Fruit fly (Drosophila melanogaster) whole organism, wandering third instar larva: ENCODE measurements around the gene spg.
A peak's percentile ranks its signal among the peaks of the same experiment; 100 is the strongest.

Experiments
- Abd-B ChIP-seq: fragments of >200 bp; optimal IDR thresholded peaks from 2 replicates; lab custom pipeline; 2017; ENCODE audit warnings: missing biosample characterization, missing genetic modification characterization
- CG32264 ChIP-seq: fragments of 200-800 bp; sonication (Bioruptor generic); optimal IDR thresholded peaks from 2 replicates; lab custom pipeline; 2016; ENCODE audit warnings: missing biosample characterization, missing genetic modification characterization
- CG9705 ChIP-seq: fragments of 200-800 bp; sonication (Bioruptor generic); optimal IDR thresholded peaks from 2 replicates; lab custom pipeline; 2018; ENCODE audit warnings: missing biosample characterization, mild to moderate bottlenecking, missing genetic modification characterization
- CrebA ChIP-seq: fragments of 200-800 bp; sonication (Bioruptor generic); optimal IDR thresholded peaks from 2 replicates; lab custom pipeline; 2016; ENCODE audit warnings: missing biosample characterization, mild to moderate bottlenecking, missing genetic modification characterization, borderline replicate concordance
- Dfd ChIP-seq: fragments of >200 bp; optimal IDR thresholded peaks from 2 replicates; lab custom pipeline; 2017; ENCODE audit warnings: missing biosample characterization, missing genetic modification characterization
- Dif ChIP-seq: fragments of 200-275, 200-300 bp; sonication (Bioruptor generic); optimal IDR thresholded peaks from 2 replicates; lab custom pipeline; 2018; ENCODE audit warnings: missing biosample characterization, missing genetic modification characterization; ENCODE audit not compliant: partially characterized antibody
- GATAd ChIP-seq: sonication (Bioruptor generic); optimal IDR thresholded peaks from 2 replicates; lab custom pipeline; 2016; ENCODE audit warnings: missing biosample characterization, missing genetic modification characterization
- HLH106 ChIP-seq: fragments of 200-800 bp; optimal IDR thresholded peaks from 3 replicates; lab custom pipeline; 2019; ENCODE audit warnings: missing biosample characterization, mild to moderate bottlenecking, missing genetic modification characterization, moderate library complexity
- Hnf4 ChIP-seq: fragments of 200-800 bp; sonication (Bioruptor generic); optimal IDR thresholded peaks from 2 replicates; lab custom pipeline; 2016; ENCODE audit warnings: missing biosample characterization, mild to moderate bottlenecking, missing genetic modification characterization
- Hr83 ChIP-seq: fragments of 200-300 bp; sonication (Bioruptor generic); optimal IDR thresholded peaks from 2 replicates; lab custom pipeline; 2016; ENCODE audit warnings: missing biosample characterization, mild to moderate bottlenecking, missing genetic modification characterization, moderate library complexity; ENCODE audit not compliant: poor library complexity, severe bottlenecking
- Jra ChIP-seq: sonication (Bioruptor generic); optimal IDR thresholded peaks from 2 replicates; lab custom pipeline; 2016; ENCODE audit warnings: missing biosample characterization, missing genetic modification characterization
- Mio ChIP-seq: sonication (Bioruptor generic); optimal IDR thresholded peaks from 2 replicates; lab custom pipeline; 2016; ENCODE audit warnings: missing biosample characterization, missing genetic modification characterization
- Myc ChIP-seq: fragments of >200 bp; optimal IDR thresholded peaks from 2 replicates; lab custom pipeline; 2017
- N ChIP-seq: fragments of >200 bp; optimal IDR thresholded peaks from 2 replicates; lab custom pipeline; 2018; ENCODE audit warnings: missing biosample characterization, missing external identifiers, missing genetic modification characterization
- OdsH ChIP-seq: fragments of 200-800 bp; sonication (Bioruptor generic); optimal IDR thresholded peaks from 2 replicates; lab custom pipeline; 2016; ENCODE audit warnings: missing biosample characterization, mild to moderate bottlenecking, missing genetic modification characterization
- Rel ChIP-seq, 2 experiments: fragments of 200-800 bp; sonication (Bioruptor generic) in 1 of 2; optimal IDR thresholded peaks; 2 replicates in 1 of 2; 3 replicates in 1 of 2; lab custom pipeline; 2016 to 2019; ENCODE audit warnings: mild to moderate bottlenecking in 2 of 2, missing biosample characterization in 2 of 2, missing genetic modification characterization in 2 of 2, moderate library complexity in 1 of 2
- Sp1 ChIP-seq: fragments of 200-800 bp; sonication (Bioruptor generic); optimal IDR thresholded peaks from 3 replicates; lab custom pipeline; 2019; ENCODE audit warnings: missing biosample characterization, mild to moderate bottlenecking, missing genetic modification characterization, moderate library complexity
- Vsx2 ChIP-seq: fragments of 200-300, 225-300 bp; sonication (Bioruptor generic); optimal IDR thresholded peaks from 2 replicates; lab custom pipeline; 2018; ENCODE audit warnings: missing biosample characterization, missing genetic modification characterization; ENCODE audit not compliant: partially characterized antibody
- br ChIP-seq: fragments of 200-800 bp; sonication (Bioruptor generic); optimal IDR thresholded peaks from 2 replicates; lab custom pipeline; 2016; ENCODE audit warnings: missing biosample characterization, missing genetic modification characterization
- brk ChIP-seq: fragments of 200-800 bp; sonication (Bioruptor generic); optimal IDR thresholded peaks from 2 replicates; lab custom pipeline; 2016; ENCODE audit warnings: missing biosample characterization, mild to moderate bottlenecking, missing genetic modification characterization
- dl ChIP-seq, 2 experiments: fragments of 175-275, 200-275 bp in 1 of 2; fragments of 200-275 bp in 1 of 2; sonication (Bioruptor generic); optimal IDR thresholded peaks; lab custom pipeline; 2018; ENCODE audit warnings: mild to moderate bottlenecking in 2 of 2, missing biosample characterization in 2 of 2, missing genetic modification characterization in 2 of 2, moderate library complexity in 2 of 2; ENCODE audit not compliant: partially characterized antibody in 2 of 2, insufficient read depth in 1 of 2
- dmrt93B ChIP-seq: fragments of 200-800 bp; sonication (Bioruptor generic); optimal IDR thresholded peaks from 2 replicates; lab custom pipeline; 2018; ENCODE audit warnings: missing biosample characterization, mild to moderate bottlenecking, missing genetic modification characterization
- dsf ChIP-seq: sonication (Bioruptor generic); optimal IDR thresholded peaks from 2 replicates; lab custom pipeline; 2016; ENCODE audit warnings: missing biosample characterization, missing genetic modification characterization, borderline replicate concordance
- ey ChIP-seq: fragments of 200-800 bp; sonication (Bioruptor generic); optimal IDR thresholded peaks from 2 replicates; lab custom pipeline; 2016; ENCODE audit warnings: missing biosample characterization, missing genetic modification characterization
- foxo ChIP-seq, 2 experiments: fragments of 200-800 bp; sonication (Bioruptor generic); optimal IDR thresholded peaks; 2 replicates in 1 of 2; 3 replicates in 1 of 2; lab custom pipeline; 2016 to 2017; ENCODE audit warnings: missing biosample characterization in 2 of 2, missing genetic modification characterization in 2 of 2
- fru ChIP-seq: fragments of 200-800 bp; sonication (Bioruptor generic); optimal IDR thresholded peaks from 3 replicates; lab custom pipeline; 2016; ENCODE audit warnings: missing biosample characterization, mild to moderate bottlenecking, missing genetic modification characterization
- h ChIP-seq: fragments of 200-800 bp; sonication (Bioruptor generic); optimal IDR thresholded peaks from 3 replicates; lab custom pipeline; 2016; ENCODE audit warnings: missing biosample characterization, mild to moderate bottlenecking, missing genetic modification characterization
- jim ChIP-seq: fragments of 175-275, 200-325 bp; sonication (Bioruptor generic); optimal IDR thresholded peaks from 2 replicates; lab custom pipeline; 2016; ENCODE audit warnings: missing biosample characterization, mild to moderate bottlenecking, missing genetic modification characterization
- pan ChIP-seq: fragments of >200 bp; optimal IDR thresholded peaks from 2 replicates; lab custom pipeline; 2017
- psq ChIP-seq: fragments of 200-800 bp; sonication (Bioruptor generic); optimal IDR thresholded peaks from 3 replicates; lab custom pipeline; 2017; ENCODE audit warnings: missing biosample characterization, mild to moderate bottlenecking, missing genetic modification characterization, moderate library complexity
- rgr ChIP-seq: fragments of 200-800 bp; sonication (Bioruptor generic); optimal IDR thresholded peaks from 3 replicates; lab custom pipeline; 2016; ENCODE audit warnings: missing biosample characterization, mild to moderate bottlenecking, missing genetic modification characterization
- sage ChIP-seq: fragments of 200-800 bp; sonication (Bioruptor generic); optimal IDR thresholded peaks from 2 replicates; lab custom pipeline; 2016; ENCODE audit warnings: missing biosample characterization, mild to moderate bottlenecking, missing genetic modification characterization
- sv ChIP-seq: fragments of 200-800 bp; sonication (Bioruptor generic); optimal IDR thresholded peaks from 3 replicates; lab custom pipeline; 2016; ENCODE audit warnings: missing biosample characterization, missing genetic modification characterization
- tai ChIP-seq: sonication (Bioruptor generic); optimal IDR thresholded peaks from 2 replicates; lab custom pipeline; 2016; ENCODE audit warnings: missing biosample characterization, missing genetic modification characterization
- usp ChIP-seq: fragments of >200 bp; optimal IDR thresholded peaks from 2 replicates; lab custom pipeline; 2017; ENCODE audit warnings: missing biosample characterization, missing genetic modification characterization
- woc ChIP-seq: sonication (Bioruptor generic); optimal IDR thresholded peaks from 2 replicates; lab custom pipeline; 2016; ENCODE audit warnings: missing biosample characterization, mild to moderate bottlenecking, missing genetic modification characterization

spg gene

DNA sequence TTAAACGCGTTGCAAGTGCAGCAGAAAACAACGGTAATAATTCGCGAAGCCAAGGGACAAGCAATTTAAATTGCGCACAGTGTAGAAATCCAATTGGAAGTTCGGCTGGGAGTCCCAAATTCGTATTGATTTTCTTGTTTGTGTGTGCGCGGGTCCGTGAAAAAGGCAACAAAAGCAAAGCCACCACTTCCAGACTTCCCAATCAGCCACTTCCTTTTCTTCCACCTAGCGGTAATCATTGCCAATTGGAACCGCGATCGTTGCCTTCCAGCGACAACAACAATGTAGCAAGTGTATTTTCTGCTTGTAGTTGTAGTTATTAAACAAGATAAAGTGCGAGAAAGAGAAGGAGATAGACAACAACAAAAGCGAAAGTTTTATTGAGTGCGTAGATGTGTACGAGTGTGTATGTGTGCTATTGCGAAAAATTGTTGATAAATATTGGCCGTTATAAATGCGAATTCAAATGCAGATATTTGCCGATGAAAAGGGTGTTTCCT, 357 bp downstream of the spg start:
- TF ChIP-seq h (GFP tag; lab: Kevin White, UChicago) (no peak), Rel (GFP tag; optimal IDR thresholded peaks at IDR 0.05; lab: Kevin White, UChicago) (no peak), Rel (tag; optimal IDR thresholded peaks at IDR 0.05; lab: Kevin White, UChicago) (peak; percentile 98)

DNA sequence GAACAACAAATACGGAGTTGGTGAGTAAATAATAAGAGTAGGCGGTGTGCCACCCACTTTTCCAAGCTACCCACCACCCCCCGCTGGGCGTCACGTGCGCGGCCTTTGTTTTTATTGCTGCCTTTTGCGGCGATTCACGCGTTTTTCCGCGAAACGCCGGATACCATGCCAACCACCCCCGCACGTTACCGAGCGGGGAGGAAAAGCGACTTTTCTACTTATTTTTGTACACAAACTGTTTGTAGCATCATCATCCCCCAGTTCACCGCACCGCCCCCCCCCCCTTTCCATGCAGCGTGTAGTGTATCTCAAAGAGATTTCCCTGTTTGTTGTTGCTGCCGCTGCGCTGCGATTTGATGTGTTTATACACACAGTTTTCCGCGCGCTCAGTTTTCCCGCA, 911 bp downstream of the spg start:
- TF ChIP-seq foxo (GFP tag; optimal IDR thresholded peaks at IDR 0.05; lab: Kevin White, UChicago) (no peak), Hnf4 (no peak), woc (GFP tag; lab: Kevin White, UChicago) (no peak), Hr83 (GFP tag; lab: Kevin White, UChicago) (no peak), Sp1 (GFP tag; lab: Kevin White, UChicago) (no peak), sv (GFP tag; lab: Kevin White, UChicago) (no peak), brk (GFP tag; lab: Kevin White, UChicago) (no peak), GATAd (GFP tag; lab: Kevin White, UChicago) (no peak), Mio (GFP tag; lab: Kevin White, UChicago) (no peak)

DNA sequence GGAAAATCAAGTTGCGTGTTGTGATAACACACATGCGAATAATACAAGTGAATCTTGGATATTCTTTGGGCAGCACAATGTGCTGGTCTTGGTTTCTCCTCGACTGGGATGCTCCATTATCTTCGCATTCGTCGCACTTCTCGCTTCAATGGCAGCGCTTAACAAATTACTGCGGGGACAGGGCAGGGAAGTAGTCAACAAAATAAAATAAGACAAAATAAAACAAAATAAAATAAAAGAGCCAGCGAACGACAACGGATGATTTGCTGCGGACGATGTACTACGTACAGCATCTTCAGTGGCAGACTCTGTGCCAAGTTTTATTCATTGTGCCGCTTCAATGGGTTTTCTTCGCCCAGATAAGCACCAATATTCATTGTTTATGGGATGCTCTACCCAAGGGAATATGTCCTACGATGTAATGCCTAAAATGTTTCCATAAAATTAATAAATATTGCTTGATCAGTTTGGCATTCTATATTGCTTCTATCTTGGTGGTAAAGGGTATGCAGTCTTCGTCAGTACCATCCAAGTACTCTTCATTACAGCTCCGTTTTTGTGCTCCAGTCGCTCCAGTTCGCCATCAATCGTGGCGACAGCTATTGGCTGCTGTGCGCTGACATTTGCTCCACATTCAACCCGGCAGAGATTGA, 1.9 kb downstream of the spg start:
- TF ChIP-seq usp (GFP tag; lab: Kevin White, UChicago) (no peak), woc (GFP tag; lab: Kevin White, UChicago) (peak; percentile 6), Abd-B (GFP tag; lab: Kevin White, UChicago) (no peak), fru (GFP tag; lab: Kevin White, UChicago) (no peak), GATAd (GFP tag; lab: Kevin White, UChicago) (no peak), sage (GFP tag; lab: Kevin White, UChicago) (no peak), N (GFP tag; lab: Kevin White, UChicago) (no peak), CrebA (GFP tag; lab: Kevin White, UChicago) (no peak), jim (GFP tag; lab: Kevin White, UChicago) (no peak), Rel (GFP tag; optimal IDR thresholded peaks at IDR 0.05; lab: Kevin White, UChicago) (no peak), Rel (tag; optimal IDR thresholded peaks at IDR 0.05; lab: Kevin White, UChicago) (no peak), tai (GFP tag; lab: Kevin White, UChicago) (no peak), br (no peak), sv (GFP tag; lab: Kevin White, UChicago) (no peak), brk (GFP tag; lab: Kevin White, UChicago) (no peak), CG9705 (GFP tag; lab: Kevin White, UChicago) (no peak), CG32264 (GFP tag; lab: Kevin White, UChicago) (no peak), foxo (GFP tag; optimal IDR thresholded peaks at IDR 0.05; lab: Kevin White, UChicago) (no peak), ey (GFP tag; lab: Kevin White, UChicago) (peak; percentile 7)

DNA sequence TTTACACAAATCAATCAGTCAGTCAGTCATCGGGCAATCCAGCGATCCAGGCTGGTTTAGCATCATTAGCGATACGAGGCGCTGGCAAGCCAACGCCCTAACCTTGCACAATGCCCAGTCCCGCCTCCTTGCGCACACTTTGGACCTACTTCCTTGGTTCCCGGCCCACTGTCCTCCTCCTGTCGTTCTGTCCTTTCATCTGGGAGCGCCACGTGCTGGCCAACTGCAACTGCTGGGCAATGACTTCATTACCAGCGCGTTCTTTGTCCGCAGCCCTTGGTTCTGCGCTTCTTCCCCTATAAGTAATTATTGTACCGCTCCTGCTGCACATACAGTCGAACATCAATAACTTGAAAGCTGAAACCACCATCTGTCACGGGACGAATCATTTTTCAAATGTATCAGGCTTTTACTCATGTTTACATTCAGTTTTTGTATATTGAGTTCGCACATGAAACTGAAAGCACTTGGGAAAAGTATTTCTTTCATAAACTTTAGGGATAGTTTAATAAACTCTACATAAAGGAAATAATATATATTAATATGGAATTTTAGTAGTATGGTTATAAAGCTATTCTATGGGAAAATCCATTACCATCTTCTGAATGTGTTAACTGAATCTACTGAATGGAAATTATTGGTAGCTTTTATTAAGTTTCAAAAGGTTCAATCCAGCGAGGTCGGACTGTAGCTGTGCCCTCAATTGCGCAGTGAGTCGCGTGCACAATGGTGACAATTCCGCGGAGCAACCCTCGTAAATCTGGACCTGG, 2.7 kb downstream of the spg start:
- TF ChIP-seq Mio (GFP tag; lab: Kevin White, UChicago) (no peak), dmrt93B (GFP tag; lab: Kevin White, UChicago) (peak; percentile 53), Hnf4 (no peak), N (GFP tag; lab: Kevin White, UChicago) (no peak), pan (lab: Kevin White, UChicago) (no peak), HLH106 (peak; percentile 32), Abd-B (GFP tag; lab: Kevin White, UChicago) (no peak), fru (GFP tag; lab: Kevin White, UChicago) (peak; percentile 0), Myc (no peak), Jra (GFP tag; lab: Kevin White, UChicago) (no peak), CG9705 (GFP tag; lab: Kevin White, UChicago) (no peak), CG32264 (GFP tag; lab: Kevin White, UChicago) (no peak), CrebA (GFP tag; lab: Kevin White, UChicago) (no peak), Sp1 (GFP tag; lab: Kevin White, UChicago) (peak; percentile 38), dsf (GFP tag; lab: Kevin White, UChicago) (no peak), usp (GFP tag; lab: Kevin White, UChicago) (no peak), dl (GFP tag; optimal IDR thresholded peaks at IDR 0.05; lab: Kevin White, UChicago; ENCODE audit: insufficient read depth in 1 of 2, partially characterized antibody in 2 of 2) (no peak), ey (GFP tag; lab: Kevin White, UChicago) (no peak), h (GFP tag; lab: Kevin White, UChicago) (no peak), Hr83 (GFP tag; lab: Kevin White, UChicago) (no peak), sage (GFP tag; lab: Kevin White, UChicago) (no peak), woc (GFP tag; lab: Kevin White, UChicago) (peak; percentile 19), OdsH (GFP tag; lab: Kevin White, UChicago) (peak; percentile 26), br (no peak), rgr (GFP tag; lab: Kevin White, UChicago) (peak; percentile 20), Rel (GFP tag; optimal IDR thresholded peaks at IDR 0.05; lab: Kevin White, UChicago) (no peak), Rel (tag; optimal IDR thresholded peaks at IDR 0.05; lab: Kevin White, UChicago) (no peak), tai (GFP tag; lab: Kevin White, UChicago) (no peak), foxo (GFP tag; optimal IDR thresholded peaks at IDR 0.05; lab: Kevin White, UChicago) (peak in 1 of 2 experiments; percentile 46), Vsx2 (GFP tag; lab: Kevin White, UChicago) (no peak), Dfd (GFP tag; lab: Kevin White, UChicago) (no peak), Dif (no peak), psq (peak; percentile 33)
